Fruit fly (Drosophila melanogaster): ENCODE measurements around the gene CG42450.

The CG42450 gene

dm6 chrX:18863748-18864482 is 50.8 kb downstream of the CG42450 start, which contains the start of the genes CG7326 and Dora:
Gene CG7326, minus strand, starts transcription at chrX:18863776.
Gene Dora, plus strand, starts transcription at chrX:18863950.
- TF ChIP-seq rn (GFP tag; IDR thresholded peaks at IDR 0.05) (no peak), CG15710 (tag; optimal IDR thresholded peaks at IDR 0.05) (no peak), CG17806 (tag; optimal IDR thresholded peaks at IDR 0.05) (no peak), CG10348 (GFP tag; IDR thresholded peaks at IDR 0.05) (no peak), CG8159 (tag; optimal IDR thresholded peaks at IDR 0.05) (no peak), CG34367 (tag; optimal IDR thresholded peaks at IDR 0.05) (no peak), EcR (GFP tag; optimal IDR thresholded peaks at IDR 0.05) (peak; percentile 46), CG14655 (GFP tag; optimal IDR thresholded peaks at IDR 0.05) (no peak), fd96Ca (GFP tag; IDR thresholded peaks at IDR 0.05) (no peak), CG9948 (tag; optimal IDR thresholded peaks at IDR 0.05) (no peak), D1 (tag; optimal IDR thresholded peaks at IDR 0.05) (no peak), CG13204 (GFP tag; optimal IDR thresholded peaks at IDR 0.05) (peak; percentile 20), Ets98B (GFP tag; IDR thresholded peaks at IDR 0.05) (no peak), CG4496 (GFP tag; IDR thresholded peaks at IDR 0.05) (no peak), CG12605 (GFP tag; IDR thresholded peaks at IDR 0.05) (no peak)

DNA sequence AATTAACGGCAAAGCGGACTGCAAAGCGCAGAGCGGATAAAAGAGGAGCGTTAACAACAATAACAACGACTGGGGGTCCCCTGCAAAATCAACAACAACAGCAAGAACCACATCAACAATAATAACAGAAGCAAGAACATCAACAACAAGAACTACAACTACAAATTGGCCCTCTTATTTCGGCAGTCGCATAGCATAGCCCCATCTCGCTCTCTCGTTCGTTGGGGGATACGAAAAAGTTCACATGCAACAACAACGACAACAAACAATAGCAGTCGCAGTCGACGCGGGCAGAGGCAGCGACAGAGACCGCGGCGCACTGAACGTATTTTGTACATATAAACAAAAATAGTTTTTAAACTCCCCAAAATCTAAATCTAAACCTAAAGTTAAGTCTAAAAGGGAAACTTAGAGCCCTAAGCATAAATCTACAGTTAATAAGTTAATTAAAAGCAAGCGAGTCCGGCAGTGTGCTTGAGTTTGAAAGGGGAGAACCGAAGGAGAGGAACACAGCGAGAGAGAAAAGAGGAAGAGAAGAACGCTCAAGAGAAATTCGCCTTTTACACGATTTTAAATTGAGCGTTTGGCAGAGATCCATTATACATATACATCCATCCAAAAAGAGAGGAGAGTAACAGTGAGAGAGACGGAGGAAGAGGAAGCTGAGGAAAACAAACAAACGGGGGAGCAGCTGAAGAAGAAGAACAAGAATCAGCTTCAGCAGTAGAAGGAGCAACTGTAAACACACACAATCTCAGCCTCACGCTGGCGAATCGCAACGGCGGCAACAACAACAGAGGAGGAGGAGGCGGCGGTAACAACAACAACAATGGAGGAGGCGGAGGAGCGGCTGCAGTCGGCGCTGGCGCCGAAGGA is 51.6 kb downstream of the CG42450 start:
- TF ChIP-seq CG13204 (GFP tag; optimal IDR thresholded peaks at IDR 0.05) (peak; percentile 93), gl (tag; optimal IDR thresholded peaks at IDR 0.05) (no peak)

DNA sequence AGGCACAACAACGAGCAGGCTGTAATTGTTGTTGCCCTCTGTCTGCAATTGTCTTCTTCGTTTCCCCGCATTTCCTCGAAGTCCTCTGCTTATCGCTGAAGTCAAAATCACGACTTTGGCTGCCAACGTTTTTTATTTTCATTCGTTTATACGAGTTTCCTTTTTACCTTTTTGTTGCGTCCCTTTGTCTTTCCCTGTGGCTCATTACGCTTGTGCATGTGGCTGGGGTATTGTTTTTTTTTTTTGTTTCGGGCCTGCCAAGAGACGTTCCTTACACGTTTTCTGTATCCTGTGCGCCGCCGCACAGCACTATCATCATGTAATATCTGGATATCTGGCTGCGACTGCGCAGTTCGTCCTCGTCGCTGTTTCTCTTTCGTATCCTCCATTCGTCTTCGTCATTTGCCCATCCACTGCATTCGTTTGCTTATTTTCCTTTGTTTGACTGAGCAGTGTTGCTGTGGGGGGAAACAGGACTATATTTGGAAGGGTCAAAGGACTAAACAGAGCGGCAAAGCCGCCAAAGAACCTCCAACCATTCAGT is 53.3 kb downstream of the CG42450 start:
- TF ChIP-seq CG13204 (GFP tag; optimal IDR thresholded peaks at IDR 0.05), result peak; percentile 71
- peak; percentile 14 for TF ChIP-seq CG15710 (tag; optimal IDR thresholded peaks at IDR 0.05)
- TF ChIP-seq CG32121 (GFP tag; IDR thresholded peaks at IDR 0.05), result no peak
- peak; percentile 19 for TF ChIP-seq CG17806 (tag; optimal IDR thresholded peaks at IDR 0.05)
- TF ChIP-seq CG4496 (GFP tag; IDR thresholded peaks at IDR 0.05), result no peak
- TF ChIP-seq CG14655 (GFP tag; optimal IDR thresholded peaks at IDR 0.05), result no peak
- peak; percentile 48 for TF ChIP-seq gl (tag; optimal IDR thresholded peaks at IDR 0.05)
- TF ChIP-seq Ets98B (GFP tag; IDR thresholded peaks at IDR 0.05), result no peak
- peak; percentile 7 for TF ChIP-seq CG34367 (tag; optimal IDR thresholded peaks at IDR 0.05)
- peak; percentile 10 for TF ChIP-seq CG8159 (tag; optimal IDR thresholded peaks at IDR 0.05)
- TF ChIP-seq EcR (GFP tag; optimal IDR thresholded peaks at IDR 0.05), result peak; percentile 50

dm6 chrX:18868142-18868541 is 55.0 kb downstream of the CG42450 start:
- TF ChIP-seq CG13204 (GFP tag; optimal IDR thresholded peaks at IDR 0.05), result no peak
- TF ChIP-seq EcR (GFP tag; optimal IDR thresholded peaks at IDR 0.05), result peak; percentile 80
- no peak for TF ChIP-seq CG15710 (tag; optimal IDR thresholded peaks at IDR 0.05)

DNA sequence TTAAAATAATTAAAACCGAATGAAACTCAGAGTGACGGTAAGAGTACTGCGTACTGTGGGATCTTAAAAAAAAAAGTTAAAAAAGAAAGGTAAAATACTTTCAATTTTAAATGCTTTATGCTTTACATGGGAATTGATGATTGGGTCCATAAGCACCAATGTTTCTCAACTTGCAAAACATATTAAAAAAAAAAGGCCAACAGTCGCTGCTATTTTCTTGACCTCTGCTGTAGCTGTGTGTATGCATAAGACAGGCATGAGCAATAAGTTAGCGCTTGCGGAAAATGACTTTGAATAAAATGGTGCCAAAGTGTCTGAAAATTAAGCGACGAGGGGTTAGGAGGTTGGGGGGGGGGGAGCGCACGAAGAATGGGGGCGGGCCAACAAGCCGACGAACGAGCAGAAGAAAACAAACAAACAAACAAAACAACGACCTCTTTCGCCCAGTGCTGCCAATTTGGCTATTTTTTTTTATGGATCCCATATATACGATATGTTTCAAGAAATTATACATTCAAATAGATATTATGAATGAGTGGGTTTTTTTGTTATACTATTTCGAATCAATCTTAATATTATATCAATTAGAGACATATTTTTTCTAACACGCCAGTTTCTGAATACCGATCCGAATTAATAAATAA is 56.5 kb downstream of the CG42450 start:
- TF ChIP-seq CG14655 (GFP tag; optimal IDR thresholded peaks at IDR 0.05) (no peak), CG9948 (tag; optimal IDR thresholded peaks at IDR 0.05) (peak; percentile 68), CG32121 (GFP tag; IDR thresholded peaks at IDR 0.05) (peak; percentile 76), CG8159 (tag; optimal IDR thresholded peaks at IDR 0.05) (peak; percentile 81), CG4496 (GFP tag; IDR thresholded peaks at IDR 0.05) (peak; percentile 79; the same call in 2 of the 3 replicates), gl (tag; optimal IDR thresholded peaks at IDR 0.05) (peak; percentile 54), CG34367 (tag; optimal IDR thresholded peaks at IDR 0.05) (peak; percentile 59), CG12605 (GFP tag; IDR thresholded peaks at IDR 0.05) (peak; percentile 74), fd96Ca (GFP tag; IDR thresholded peaks at IDR 0.05) (peak; percentile 75), CG10348 (GFP tag; IDR thresholded peaks at IDR 0.05) (no peak), Ets98B (GFP tag; IDR thresholded peaks at IDR 0.05) (peak; percentile 74), CG15710 (tag; optimal IDR thresholded peaks at IDR 0.05) (peak; percentile 71), CG17806 (tag; optimal IDR thresholded peaks at IDR 0.05) (peak; percentile 79), CG8301 (tag; optimal IDR thresholded peaks at IDR 0.05) (peak; percentile 57), Pif1A (GFP tag; optimal IDR thresholded peaks at IDR 0.05) (no peak), D1 (tag; optimal IDR thresholded peaks at IDR 0.05) (no peak), CG13204 (GFP tag; optimal IDR thresholded peaks at IDR 0.05) (peak; percentile 35), Pif1B (GFP tag; optimal IDR thresholded peaks at IDR 0.05) (peak; percentile 78), rn (GFP tag; IDR thresholded peaks at IDR 0.05) (peak; percentile 39; the same call in 1 of the 2 replicates), EcR (GFP tag; optimal IDR thresholded peaks at IDR 0.05) (no peak), Snoo (tag; optimal IDR thresholded peaks at IDR 0.05) (peak; percentile 65)

All from whole organism, pupa.